Worm (Caenorhabditis elegans): Measurements from ENCODE around the gene M04B2.4.

Gene M04B2.4

ce11 chrIV:11566146-11566545 lies 45.3 kb upstream of the M04B2.4 start, which contains the start of gene sec-24.1 (continued):
- TF ChIP-seq mcd-1 (GFP tag; IDR thresholded peaks at IDR 0.05) (peak; percentile 87), rpc-1 (optimal IDR thresholded peaks at IDR 0.05) (peak; percentile 15), rpc-1 (tag; optimal IDR thresholded peaks at IDR 0.05) (no peak)

ce11 chrIV:11565022-11565421 lies 44.2 kb upstream of the M04B2.4 start:
- peak; percentile 82 for TF ChIP-seq zfh-2 (GFP tag; conservative IDR thresholded peaks at IDR 0.05)
- TF ChIP-seq sptf-2 (GFP tag; optimal IDR thresholded peaks at IDR 0.05) = no peak
- no peak for TF ChIP-seq ztf-6 (GFP tag; IDR thresholded peaks at IDR 0.05)
- TF ChIP-seq egrh-3 (GFP tag; IDR thresholded peaks at IDR 0.05) = peak; percentile 92
- TF ChIP-seq Y67H2A.10 (GFP tag; conservative IDR thresholded peaks at IDR 0.05) = no peak
- no peak for TF ChIP-seq D2030.7 (GFP tag; IDR thresholded peaks at IDR 0.05)
- TF ChIP-seq unc-130 (GFP tag; optimal IDR thresholded peaks at IDR 0.05) = no peak
- no peak for TF ChIP-seq F10E7.11 (tag; optimal IDR thresholded peaks at IDR 0.05)
- TF ChIP-seq zim-3 (tag; optimal IDR thresholded peaks at IDR 0.05) = no peak
- no peak for TF ChIP-seq cebp-1 (GFP tag; IDR thresholded peaks at IDR 0.05)
- TF ChIP-seq cebp-1 (tag; optimal IDR thresholded peaks at IDR 0.05) = no peak
- no peak for TF ChIP-seq madf-8 (GFP tag; conservative IDR thresholded peaks at IDR 0.05)
- no peak for TF ChIP-seq madf-6 (GFP tag; IDR thresholded peaks at IDR 0.05)
- peak; percentile 17; the same call in 1 of the 2 replicates for TF ChIP-seq nfyb-1 (GFP tag; IDR thresholded peaks at IDR 0.05)
- TF ChIP-seq nfya-2 (GFP tag; IDR thresholded peaks at IDR 0.05) = no peak
- TF ChIP-seq ekl-4 (GFP tag; IDR thresholded peaks at IDR 0.05) = no peak
- no peak for TF ChIP-seq tbp1 (GFP tag; optimal IDR thresholded peaks at IDR 0.05)
- no peak for TF ChIP-seq nhr-120 (GFP tag; IDR thresholded peaks at IDR 0.05)
- TF ChIP-seq ama-1 (optimal IDR thresholded peaks at IDR 0.05) = no peak
- no peak for TF ChIP-seq ama-1 (GFP tag; optimal IDR thresholded peaks at IDR 0.05)

- TF ChIP-seq hlh-12 (tag; optimal IDR thresholded peaks at IDR 0.05) = no peak
- no peak for TF ChIP-seq ets-4 (GFP tag; optimal IDR thresholded peaks at IDR 0.05)
- TF ChIP-seq ceh-100 (GFP tag; IDR thresholded peaks at IDR 0.05) = no peak
- no peak for TF ChIP-seq rpc-1 (optimal IDR thresholded peaks at IDR 0.05)
- TF ChIP-seq rpc-1 (tag; optimal IDR thresholded peaks at IDR 0.05) = no peak
- no peak for TF ChIP-seq bed-2 (GFP tag; IDR thresholded peaks at IDR 0.05)
- 0 out of 2 replicates have a peak, but pooled peaks have one; percentile 11 for TF ChIP-seq ekl-4 (GFP tag; IDR thresholded peaks at IDR 0.05)
- TF ChIP-seq madf-6 (GFP tag; IDR thresholded peaks at IDR 0.05) = no peak
- TF ChIP-seq cebp-2 (GFP tag; IDR thresholded peaks at IDR 0.05) = no peak
Measured at ce11 chrIV:11563090-11563489, 42.3 kb upstream of the M04B2.4 start.

DNA sequence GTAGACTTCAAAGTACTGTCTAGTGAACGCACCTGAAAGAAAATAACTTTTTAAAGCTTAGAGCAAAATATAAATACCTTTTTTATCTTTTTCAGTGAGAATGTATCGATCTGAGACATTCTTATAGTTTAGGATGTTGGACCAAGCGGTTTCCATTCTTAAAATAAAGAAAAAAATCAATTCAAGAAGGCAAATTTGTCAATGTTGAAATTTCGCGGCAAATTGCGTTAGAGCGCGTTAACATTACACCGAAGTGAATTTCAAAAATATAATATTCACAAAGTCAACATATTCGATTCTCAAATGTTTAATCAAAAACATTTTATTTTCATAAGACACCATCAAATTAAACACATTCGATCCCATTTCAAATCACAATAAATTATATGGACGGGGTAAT lies 40.8 kb upstream of the M04B2.4 start, which contains the start of gene F12F6.7:
Gene F12F6.7, minus strand, starts transcription at position 157 of the 400 bp plus-strand sequence.
- TF ChIP-seq cebp-1 (GFP tag; IDR thresholded peaks at IDR 0.05) = no peak
- no peak for TF ChIP-seq cebp-1 (tag; optimal IDR thresholded peaks at IDR 0.05)
- TF ChIP-seq F39B2.1 (GFP tag; IDR thresholded peaks at IDR 0.05) = 0 out of 2 replicates have a peak, but pooled peaks have one; percentile 35
- TF ChIP-seq hrde-1 (tag; optimal IDR thresholded peaks at IDR 0.05; ENCODE audit: borderline replicate concordance) = peak; percentile 37
- TF ChIP-seq efl-1 (GFP tag; optimal IDR thresholded peaks at IDR 0.05) = peak; percentile 5

ce11 chrIV:11551813-11552212 lies 31.0 kb upstream of the M04B2.4 start, which contains the start of gene col-128:
Gene col-128, minus strand, starts transcription at chrIV:11551960.
- TF ChIP-seq tbp1 (GFP tag; optimal IDR thresholded peaks at IDR 0.05) (no peak), hlh-12 (tag; optimal IDR thresholded peaks at IDR 0.05) (no peak), die-1 (tag; optimal IDR thresholded peaks at IDR 0.05) (no peak), attf-6 (GFP tag; IDR thresholded peaks at IDR 0.05) (no peak), pha-4 (tag; optimal IDR thresholded peaks at IDR 0.05) (no peak), cebp-1 (GFP tag; IDR thresholded peaks at IDR 0.05) (no peak), cebp-1 (tag; optimal IDR thresholded peaks at IDR 0.05) (no peak), sdz-38 (tag; optimal IDR thresholded peaks at IDR 0.05) (no peak), lin-40 (tag; optimal IDR thresholded peaks at IDR 0.05) (no peak), unc-62 (GFP tag; optimal IDR thresholded peaks at IDR 0.05) (no peak), ama-1 (optimal IDR thresholded peaks at IDR 0.05) (no peak), ama-1 (GFP tag; optimal IDR thresholded peaks at IDR 0.05) (no peak), F57A8.1 (GFP tag; optimal IDR thresholded peaks at IDR 0.05) (no peak), cebp-2 (GFP tag; IDR thresholded peaks at IDR 0.05) (no peak), lag-1 (GFP tag; IDR thresholded peaks at IDR 0.05) (no peak), bed-1 (GFP tag; IDR thresholded peaks at IDR 0.05) (no peak), madf-6 (GFP tag; IDR thresholded peaks at IDR 0.05) (no peak), nfya-2 (GFP tag; IDR thresholded peaks at IDR 0.05) (no peak), ztf-28 (GFP tag; IDR thresholded peaks at IDR 0.05) (no peak)

Data from whole organism, young adult.